Fruit fly (Drosophila melanogaster): Measurements from ENCODE around the gene ValRS-m.

Gene ValRS-m

dm6 chr3L:8931916-8932315 is 32.7 kb downstream of the ValRS-m start (continued):
- TF ChIP-seq Fer1 (GFP tag; optimal IDR thresholded peaks at IDR 0.05), result peak; percentile 44
- TF ChIP-seq stc (GFP tag; IDR thresholded peaks at IDR 0.05), result peak; percentile 20; the same call in 1 of the 2 replicates
- TF ChIP-seq CTCF (GFP tag; optimal IDR thresholded peaks at IDR 0.05), result no peak
- no peak for TF ChIP-seq CG8290 (GFP tag; optimal IDR thresholded peaks at IDR 0.05)
- no peak for TF ChIP-seq CG8290 (tag; optimal IDR thresholded peaks at IDR 0.05)
- no peak for TF ChIP-seq Antp (GFP tag; optimal IDR thresholded peaks at IDR 0.05)
- no peak for TF ChIP-seq gsb (GFP tag; IDR thresholded peaks at IDR 0.05)
- no peak for TF ChIP-seq zf30C (GFP tag; optimal IDR thresholded peaks at IDR 0.05)
- TF ChIP-seq cg (GFP tag; optimal IDR thresholded peaks at IDR 0.05), result no peak
- peak; percentile 38; the same call in 1 of the 2 replicates for TF ChIP-seq CG31441 (GFP tag; IDR thresholded peaks at IDR 0.05)
- peak in 1 of 2 experiments; percentile 50 for TF ChIP-seq eve (GFP tag; optimal IDR thresholded peaks at IDR 0.05)
- no peak for TF ChIP-seq CG12744 (GFP tag; optimal IDR thresholded peaks at IDR 0.05)
- no peak for TF ChIP-seq cad (GFP tag; optimal IDR thresholded peaks at IDR 0.05)
- TF ChIP-seq CG14667 (GFP tag; IDR thresholded peaks at IDR 0.05), result no peak
- no peak for TF ChIP-seq CG2678 (tag; optimal IDR thresholded peaks at IDR 0.05)
- TF ChIP-seq zfh1 (GFP tag; IDR thresholded peaks at IDR 0.05), result no peak
- TF ChIP-seq Meics (GFP tag; optimal IDR thresholded peaks at IDR 0.05), result no peak
- no peak for TF ChIP-seq CG10565 (GFP tag; optimal IDR thresholded peaks at IDR 0.05)
- TF ChIP-seq PHDP (tag; optimal IDR thresholded peaks at IDR 0.05), result peak; percentile 38

- TF ChIP-seq dysf (GFP tag; IDR thresholded peaks at IDR 0.05) (peak; percentile 56; the same call in 1 of the 3 replicates), CG4820 (GFP tag; optimal IDR thresholded peaks at IDR 0.05) (no peak), CG15696 (tag; optimal IDR thresholded peaks at IDR 0.05) (no peak), CG11696 (GFP tag; IDR thresholded peaks at IDR 0.05) (0 out of 2 replicates have a peak, but pooled peaks have one; percentile 24), CG33557 (GFP tag; optimal IDR thresholded peaks at IDR 0.05) (no peak), CG17361 (GFP tag; IDR thresholded peaks at IDR 0.05) (0 out of 3 replicates have a peak, but pooled peaks have one; percentile 17), Stat92E (GFP tag; optimal IDR thresholded peaks at IDR 0.05) (no peak), CG2889 (GFP tag; IDR thresholded peaks at IDR 0.05) (no peak), Neu2 (GFP tag; optimal IDR thresholded peaks at IDR 0.05; ENCODE audit: borderline replicate concordance) (no peak), nerfin-2 (GFP tag; IDR thresholded peaks at IDR 0.05; ENCODE audit: partially characterized antibody) (no peak), CG3995 (GFP tag; optimal IDR thresholded peaks at IDR 0.05) (no peak), CG4404 (GFP tag; IDR thresholded peaks at IDR 0.05) (no peak), dmrt99B (tag; optimal IDR thresholded peaks at IDR 0.05) (no peak), CHES-1-like (GFP tag; optimal IDR thresholded peaks at IDR 0.05) (no peak), CG8388 (GFP tag; optimal IDR thresholded peaks at IDR 0.05) (no peak), tx (GFP tag; optimal IDR thresholded peaks at IDR 0.05) (no peak), CG3065 (GFP tag; optimal IDR thresholded peaks at IDR 0.05) (no peak), Bdp1 (GFP tag; optimal IDR thresholded peaks at IDR 0.05) (no peak), kay (GFP tag; optimal IDR thresholded peaks at IDR 0.05) (no peak), Abd-B (GFP tag; optimal IDR thresholded peaks at IDR 0.05) (no peak), Taf1 (GFP tag; IDR thresholded peaks at IDR 0.05) (no peak), Antp (GFP tag; optimal IDR thresholded peaks at IDR 0.05) (no peak), Hey (tag; optimal IDR thresholded peaks at IDR 0.05) (no peak), gem (tag; optimal IDR thresholded peaks at IDR 0.05) (peak; percentile 19), CG12071 (GFP tag; optimal IDR thresholded peaks at IDR 0.05) (no peak), Xrp1 (GFP tag; IDR thresholded peaks at IDR 0.05) (no peak), B-H2 (GFP tag; optimal IDR thresholded peaks at IDR 0.05) (no peak), ac (GFP tag; optimal IDR thresholded peaks at IDR 0.05) (no peak), CG7271 (tag; optimal IDR thresholded peaks at IDR 0.05) (no peak), nerfin-1 (tag; optimal IDR thresholded peaks at IDR 0.05) (no peak), lab (GFP tag; optimal IDR thresholded peaks at IDR 0.05) (no peak), CG15269 (tag; optimal IDR thresholded peaks at IDR 0.05) (peak; percentile 20), zen (tag; optimal IDR thresholded peaks at IDR 0.05) (no peak), CG12942 (GFP tag; optimal IDR thresholded peaks at IDR 0.05) (no peak)
Measured at dm6 chr3L:8929527-8929926, 35.0 kb downstream of the ValRS-m start.

Data from whole organism, embryonic.